Fruit fly (Drosophila melanogaster): ENCODE measurements around the gene CG13877.

Gene CG13877

dm6 chr3L:223019-223902 lies 5.4 kb downstream of the CG13877 start, which contains the start of the genes pyx and CG33229 (continued):
- peak; percentile 84 for TF ChIP-seq CG18262 (tag; optimal IDR thresholded peaks at IDR 0.05)
- TF ChIP-seq fd3F (GFP tag; optimal IDR thresholded peaks at IDR 0.05), result peak; percentile 81
- peak; percentile 70 for TF ChIP-seq Ets97D (GFP tag; optimal IDR thresholded peaks at IDR 0.05)
- peak; percentile 99 for TF ChIP-seq Ets65A (GFP tag)
- TF ChIP-seq peb (GFP tag; IDR thresholded peaks at IDR 0.05), result peak; percentile 63
- TF ChIP-seq CG12942 (GFP tag; optimal IDR thresholded peaks at IDR 0.05), result peak; percentile 85
- TF ChIP-seq HLH54F (GFP tag; optimal IDR thresholded peaks at IDR 0.05), result peak; percentile 94
- peak; percentile 86 for TF ChIP-seq bcd (GFP tag; optimal IDR thresholded peaks at IDR 0.05)
- 0 out of 2 replicates have a peak, but pooled peaks have one; percentile 14 for TF ChIP-seq dan (GFP tag; IDR thresholded peaks at IDR 0.05)
- peak; percentile 19 for TF ChIP-seq CG6854 (GFP tag; optimal IDR thresholded peaks at IDR 0.05)
- peak; percentile 91 for TF ChIP-seq gem (tag; optimal IDR thresholded peaks at IDR 0.05)
- TF ChIP-seq CG3726 (GFP tag; IDR thresholded peaks at IDR 0.05), result 0 out of 3 replicates have a peak, but pooled peaks have one; percentile 56
- TF ChIP-seq dimm (GFP tag; IDR thresholded peaks at IDR 0.05), result peak; percentile 38; the same call in 1 of the 2 replicates
- TF ChIP-seq sens (GFP tag), result peak; percentile 96
- TF ChIP-seq gce (GFP tag; IDR thresholded peaks at IDR 0.05), result peak; percentile 60; the same call in 2 of the 3 replicates
- TF ChIP-seq Usf (GFP tag; optimal IDR thresholded peaks at IDR 0.05), result peak; percentile 86
- TF ChIP-seq Sry-δ (GFP tag; optimal IDR thresholded peaks at IDR 0.05), result peak; percentile 49
- TF ChIP-seq CG11456 (GFP tag; IDR thresholded peaks at IDR 0.05), result peak; percentile 92
- TF ChIP-seq run (tag; optimal IDR thresholded peaks at IDR 0.05), result no peak
- peak; percentile 87 for TF ChIP-seq CG12391 (tag; optimal IDR thresholded peaks at IDR 0.05)
- TF ChIP-seq chm (GFP tag; IDR thresholded peaks at IDR 0.05), result peak; percentile 37; the same call in 1 of the 2 replicates
- TF ChIP-seq fu2 (GFP tag; optimal IDR thresholded peaks at IDR 0.05), result peak; percentile 89
- TF ChIP-seq crp (GFP tag; optimal IDR thresholded peaks at IDR 0.05), result peak in 1 of 2 experiments; percentile 30
- TF ChIP-seq en (GFP tag; optimal IDR thresholded peaks at IDR 0.05), result peak; percentile 36
- TF ChIP-seq Scr (GFP tag; IDR thresholded peaks at IDR 0.05; ENCODE audit: partially characterized antibody), result peak; percentile 19; the same call in 1 of the 2 replicates
- TF ChIP-seq CG8281 (tag; optimal IDR thresholded peaks at IDR 0.05), result peak; percentile 69
- peak; percentile 89 for TF ChIP-seq ind (GFP tag; optimal IDR thresholded peaks at IDR 0.05)
- no peak for TF ChIP-seq yki (optimal IDR thresholded peaks at IDR 0.05)
- peak; percentile 57 for TF ChIP-seq emc (GFP tag; optimal IDR thresholded peaks at IDR 0.05)
- peak; percentile 77 for TF ChIP-seq CG18764 (GFP tag; optimal IDR thresholded peaks at IDR 0.05)
- peak; percentile 69; the same call in 1 of the 3 replicates for TF ChIP-seq CG11695 (GFP tag; IDR thresholded peaks at IDR 0.05)
- no peak for TF ChIP-seq ERR (GFP tag; optimal IDR thresholded peaks at IDR 0.05)
- TF ChIP-seq CG10267 (tag; optimal IDR thresholded peaks at IDR 0.05), result peak; percentile 74
- TF ChIP-seq nom (GFP tag; optimal IDR thresholded peaks at IDR 0.05), result peak; percentile 7
- TF ChIP-seq Fer2 (tag; optimal IDR thresholded peaks at IDR 0.05), result peak; percentile 76
- peak; percentile 80 for TF ChIP-seq Atf3 (GFP tag; optimal IDR thresholded peaks at IDR 0.05)
- no peak for TF ChIP-seq MTF-1 (GFP tag; optimal IDR thresholded peaks at IDR 0.05; ENCODE audit: borderline replicate concordance)
- TF ChIP-seq ranshi (GFP tag; IDR thresholded peaks at IDR 0.05), result peak; percentile 80
- TF ChIP-seq crol (GFP tag; IDR thresholded peaks at IDR 0.05), result 0 out of 2 replicates have a peak, but pooled peaks have one; percentile 6
- TF ChIP-seq CG1024 (GFP tag; IDR thresholded peaks at IDR 0.05), result peak; percentile 55; the same call in 1 of the 2 replicates
- peak; percentile 57 for TF ChIP-seq CG15011 (GFP tag; optimal IDR thresholded peaks at IDR 0.05)
- no peak for TF ChIP-seq cad (GFP tag; optimal IDR thresholded peaks at IDR 0.05)
- peak; percentile 76 for TF ChIP-seq cato (GFP tag; optimal IDR thresholded peaks at IDR 0.05; ENCODE audit: borderline replicate concordance)
- TF ChIP-seq Ravus (GFP tag; IDR thresholded peaks at IDR 0.05), result peak; percentile 20
- TF ChIP-seq tna (GFP tag; IDR thresholded peaks at IDR 0.05; ENCODE audit: partially characterized antibody), result no peak; the same call in 1 of the 2 replicates
- TF ChIP-seq CG12236 (GFP tag; optimal IDR thresholded peaks at IDR 0.05), result no peak
- TF ChIP-seq CG11560 (tag; IDR thresholded peaks at IDR 0.05), result peak; percentile 71; the same call in 1 of the 3 replicates
- peak; percentile 80; the same call in 1 of the 2 replicates for TF ChIP-seq CG6689 (GFP tag; IDR thresholded peaks at IDR 0.05)
- peak; percentile 90 for TF ChIP-seq phol (tag; optimal IDR thresholded peaks at IDR 0.05)
